Worm (Caenorhabditis elegans) whole organism, mixed stage, embryonic: ENCODE data around the gene klo-1.

Experiments used
- bed-3 ChIP-seq: fragments of 200-800 bp; sonication (Bioruptor generic); optimal IDR thresholded peaks from 3 replicates; lab custom pipeline; 2018; ENCODE audit warnings: mild to moderate bottlenecking, missing genetic modification characterization, moderate library complexity, missing compliant biosample characterization
- elt-3 ChIP-seq: fragments of 150-350 bp; optimal IDR thresholded peaks from 2 replicates; lab custom pipeline; 2014; ENCODE audit warnings: missing biosample characterization, missing genetic modification characterization
- hlh-1 ChIP-seq: fragments of 150-350 bp; optimal IDR thresholded peaks from 2 replicates; lab custom pipeline; 2014; ENCODE audit warnings: missing biosample characterization, missing genetic modification reagents, missing genetic modification characterization
- mep-1 ChIP-seq: fragments of 150-350 bp; optimal IDR thresholded peaks from 2 replicates; lab custom pipeline; 2017; ENCODE audit warnings: missing biosample characterization, missing genetic modification reagents, missing genetic modification characterization, inconsistent platforms
- nhr-28 ChIP-seq: fragments of 150-350 bp; optimal IDR thresholded peaks from 2 replicates; lab custom pipeline; 2014; ENCODE audit warnings: missing biosample characterization, missing genetic modification characterization
- nhr-76 ChIP-seq: sonication (generic microtip); optimal IDR thresholded peaks from 2 replicates; lab custom pipeline; 2017; ENCODE audit warnings: missing biosample characterization, missing genetic modification characterization
- pha-4 ChIP-seq: fragments of 150-350 bp; optimal IDR thresholded peaks from 2 replicates; lab custom pipeline; 2018; ENCODE audit warnings: missing biosample characterization, missing genetic modification reagents, missing genetic modification characterization
- tbx-8 ChIP-seq: fragments of 200-800 bp; sonication (Bioruptor generic); optimal IDR thresholded peaks from 2 replicates; lab custom pipeline; 2018; ENCODE audit warnings: mild to moderate bottlenecking, missing genetic modification characterization, moderate library complexity, missing compliant biosample characterization
- unc-39 ChIP-seq: fragments of 150-350 bp; optimal IDR thresholded peaks from 2 replicates; lab custom pipeline; 2014; ENCODE audit warnings: missing biosample characterization, missing genetic modification characterization
- ztf-11 ChIP-seq: fragments of 150-350 bp; optimal IDR thresholded peaks from 2 replicates; lab custom pipeline; 2014; ENCODE audit warnings: missing biosample characterization, missing genetic modification characterization

DNA sequence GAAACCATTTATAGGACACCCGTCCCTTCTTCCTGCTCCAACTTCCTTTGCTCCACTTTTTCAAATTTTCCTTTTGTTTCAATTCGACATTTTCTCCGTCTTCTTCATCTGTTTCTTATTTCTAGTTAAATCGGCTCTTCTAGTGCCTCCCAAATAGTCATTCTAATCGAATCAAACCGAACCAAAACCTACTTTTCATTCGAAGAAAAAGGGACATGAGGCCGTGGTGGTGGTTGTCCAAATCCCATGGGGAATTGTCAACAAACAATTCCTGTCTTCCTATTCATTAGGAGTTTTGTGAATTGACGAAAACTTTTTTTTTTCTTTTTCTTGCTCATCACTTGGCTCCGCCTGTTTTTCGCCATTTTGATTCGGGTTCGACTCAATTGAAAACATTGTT lies 11.4 kb downstream of the klo-1 start:
- no peak for TF ChIP-seq elt-3 (tag; lab: Kevin White, UChicago)
- TF ChIP-seq pha-4 (tag; lab: Kevin White, UChicago) = no peak
- no peak for TF ChIP-seq nhr-76 (tag; lab: Kevin White, UChicago)
- no peak for TF ChIP-seq bed-3 (GFP tag; lab: Kevin White, UChicago)
- no peak for TF ChIP-seq hlh-1 (tag; lab: Kevin White, UChicago)
- no peak for TF ChIP-seq tbx-8 (GFP tag; lab: Kevin White, UChicago)
- no peak for TF ChIP-seq nhr-28 (tag; lab: Kevin White, UChicago)
- TF ChIP-seq unc-39 (tag; lab: Kevin White, UChicago) = no peak
- TF ChIP-seq ztf-11 = no peak
- no peak for TF ChIP-seq mep-1 (tag; lab: Kevin White, UChicago)
